Worm (Caenorhabditis elegans) whole organism, young adult: ENCODE results near the gene exc-14.

Experiments
- D2030.7 ChIP-seq: fragments of 200-800 bp; sonication (Bioruptor generic); IDR thresholded peaks from 2 replicates; pipeline ENCODE4 v1.3.6; 2022; ENCODE audit warnings: missing genetic modification reagents, missing genetic modification characterization, missing compliant biosample characterization
- F57A8.1 ChIP-seq: fragments of 200-800 bp; sonication (Bioruptor generic); optimal IDR thresholded peaks from 2 replicates; lab custom pipeline; 2018; ENCODE audit warnings: mild to moderate bottlenecking, missing genetic modification characterization, moderate library complexity, missing compliant biosample characterization
- akir-1 ChIP-seq: fragments of 200-800 bp; sonication (Bioruptor generic); optimal IDR thresholded peaks from 2 replicates; lab custom pipeline; 2018; ENCODE audit warnings: mild to moderate bottlenecking, missing genetic modification characterization, moderate library complexity, missing compliant biosample characterization
- aptf-3 ChIP-seq: fragments of 200-800 bp; sonication (Bioruptor generic); IDR thresholded peaks from 2 replicates; pipeline ENCODE4 v1.3.6; 2022; ENCODE audit warnings: missing genetic modification characterization, missing compliant biosample characterization
- ceh-100 ChIP-seq: fragments of 200-800 bp; sonication (Bioruptor generic); IDR thresholded peaks from 2 replicates; pipeline ENCODE4 v1.3.6; 2022; ENCODE audit warnings: missing genetic modification reagents, missing genetic modification characterization, missing compliant biosample characterization
- dpff-1 ChIP-seq: sonication (generic microtip); optimal IDR thresholded peaks from 2 replicates; lab custom pipeline; 2017; ENCODE audit warnings: mild to moderate bottlenecking, missing genetic modification characterization, missing compliant biosample characterization
- hrde-1 ChIP-seq: sonication (generic microtip); optimal IDR thresholded peaks from 2 replicates; lab custom pipeline; 2016; ENCODE audit warnings: missing genetic modification characterization, mild to moderate bottlenecking, missing compliant biosample characterization, moderate library complexity, missing genotype, missing genetic modification reagents, borderline replicate concordance
- mes-4 ChIP-seq: sonication (generic microtip); optimal IDR thresholded peaks from 2 replicates; lab custom pipeline; 2016; ENCODE audit warnings: missing genotype, missing genetic modification characterization, missing compliant biosample characterization
- pha-4 ChIP-seq: fragments of 150-350 bp; sonication (generic microtip); optimal IDR thresholded peaks from 2 replicates; lab custom pipeline; 2014; ENCODE audit warnings: missing biosample characterization, missing genetic modification reagents, missing genetic modification characterization
- rpc-1 ChIP-seq, 2 experiments: fragments of 150-350 bp in 1 of 2; sonication (generic microtip) in 1 of 2; optimal IDR thresholded peaks; 2 replicates each; lab custom pipeline; 2014 to 2018; ENCODE audit warnings: missing biosample characterization in 1 of 2, missing genetic modification characterization in 1 of 2, missing genetic modification reagents in 1 of 2, missing genotype in 1 of 2
- sdz-38 ChIP-seq: sonication (generic microtip); optimal IDR thresholded peaks from 2 replicates; lab custom pipeline; 2016; ENCODE audit warnings: missing genotype, missing genetic modification characterization, missing compliant biosample characterization
- snpc-4 ChIP-seq, 5 experiments: fragments of 150-350 bp in 1 of 5; sonication (generic microtip) in 4 of 5; optimal IDR thresholded peaks; 2 replicates each; lab custom pipeline; 2014 to 2018; ENCODE audit warnings: missing genetic modification characterization in 5 of 5, missing biosample characterization in 3 of 5, antibody characterized with exemption in 2 of 5, mild to moderate bottlenecking in 2 of 5, missing compliant biosample characterization in 2 of 5, missing genotype in 2 of 5, moderate library complexity in 2 of 5, missing genetic modification reagents in 1 of 5
- unc-62 ChIP-seq: fragments of 150-350 bp; optimal IDR thresholded peaks from 2 replicates; lab custom pipeline; 2014; ENCODE audit warnings: missing biosample characterization, missing genetic modification reagents, missing genetic modification characterization

DNA sequence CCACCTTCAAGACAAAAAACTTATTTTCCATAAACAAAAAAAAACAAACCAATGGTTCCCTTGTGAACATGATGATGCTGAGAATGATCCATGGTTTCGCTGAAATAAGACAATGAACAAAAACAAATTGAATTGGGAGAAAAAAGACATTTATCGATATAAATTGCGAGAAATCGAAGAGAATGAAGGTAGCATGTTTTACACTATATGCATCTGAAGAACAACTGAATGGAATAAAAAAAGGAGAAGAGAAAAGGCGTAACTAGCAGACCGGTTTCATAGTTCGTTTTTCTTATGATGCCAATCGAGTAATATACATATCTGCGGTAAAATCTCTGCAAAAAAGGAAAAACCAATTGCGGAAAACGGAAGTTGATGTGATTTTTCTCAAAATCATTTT is 23.4 kb upstream of the exc-14 start, which contains the start of gene Y58A7A.1:
- no peak for TF ChIP-seq akir-1 (GFP tag; lab: Kevin White, UChicago)
- TF ChIP-seq dpff-1 (tag; lab: Kevin White, UChicago), result no peak
- TF ChIP-seq hrde-1 (tag; lab: Kevin White, UChicago), result no peak
- no peak for TF ChIP-seq F57A8.1 (GFP tag; lab: Kevin White, UChicago)
- no peak for TF ChIP-seq D2030.7 (GFP tag; lab: Robert Waterston, UW)
- no peak for TF ChIP-seq aptf-3 (GFP tag; lab: Robert Waterston, UW)
- no peak for TF ChIP-seq snpc-4 (GFP tag; optimal IDR thresholded peaks at IDR 0.05; lab: Kevin White, UChicago)
- no peak for TF ChIP-seq snpc-4 (tag; optimal IDR thresholded peaks at IDR 0.05; lab: Kevin White, UChicago)
- TF ChIP-seq unc-62 (GFP tag; lab: Kevin White, UChicago), result no peak
- no peak for TF ChIP-seq pha-4 (tag; lab: Kevin White, UChicago)
- no peak for TF ChIP-seq sdz-38 (tag; lab: Kevin White, UChicago)
- TF ChIP-seq rpc-1 (optimal IDR thresholded peaks at IDR 0.05; lab: Kevin White, UChicago), result no peak
- TF ChIP-seq rpc-1 (tag; optimal IDR thresholded peaks at IDR 0.05; lab: Kevin White, UChicago), result no peak
- TF ChIP-seq ceh-100, result no peak
- TF ChIP-seq mes-4 (tag; lab: Kevin White, UChicago), result no peak
